Fruit fly (Drosophila melanogaster) ovary, adult (tissue): ENCODE data around the gene Lk.

ENCODE experiments used
- CG17801 ChIP-seq: fragments of 200-800 bp; optimal IDR thresholded peaks from 2 replicates; lab custom pipeline; 2019; ENCODE audit warnings: missing biosample characterization, mild to moderate bottlenecking, missing genetic modification characterization, moderate library complexity; ENCODE audit not compliant: partially characterized antibody

Gene Lk

dm6 chr3L:14560664-14561063 lies at the start of gene Lk:
TSS of gene Lk (minus strand) at chr3L:14560764.
- no peak for TF ChIP-seq CG17801 (GFP tag; lab: Kevin White, UChicago)

- TF ChIP-seq CG17801 (GFP tag; lab: Kevin White, UChicago), result no peak
Measured at dm6 chr3L:14609138-14609729, 48.7 kb upstream of the Lk start.

dm6 chr3L:14607620-14608019 lies 47.1 kb upstream of the Lk start:
- TF ChIP-seq CG17801 (GFP tag; lab: Kevin White, UChicago), result no peak

- TF ChIP-seq CG17801 (GFP tag; lab: Kevin White, UChicago), result no peak
Measured at dm6 chr3L:14605291-14605690, 44.7 kb upstream of the Lk start.

dm6 chr3L:14603160-14603559 lies 42.6 kb upstream of the Lk start:
- no peak for TF ChIP-seq CG17801 (GFP tag; lab: Kevin White, UChicago)

dm6 chr3L:14600570-14600969 lies 40.0 kb upstream of the Lk start:
- TF ChIP-seq CG17801 (GFP tag; lab: Kevin White, UChicago), result no peak

dm6 chr3L:14599503-14599902 lies 38.9 kb upstream of the Lk start, which contains the start of gene HGTX:
TSS of gene HGTX (minus strand) at chr3L:14599540.
- TF ChIP-seq CG17801 (GFP tag; lab: Kevin White, UChicago), result no peak

dm6 chr3L:14592166-14592565 lies 31.6 kb upstream of the Lk start:
- TF ChIP-seq CG17801 (GFP tag; lab: Kevin White, UChicago), result no peak

dm6 chr3L:14590964-14591363 lies 30.4 kb upstream of the Lk start:
- TF ChIP-seq CG17801 (GFP tag; lab: Kevin White, UChicago), result no peak

dm6 chr3L:14583803-14584202 lies 23.2 kb upstream of the Lk start:
- TF ChIP-seq CG17801 (GFP tag; lab: Kevin White, UChicago), result no peak

dm6 chr3L:14582736-14583135 lies 22.2 kb upstream of the Lk start:
- TF ChIP-seq CG17801 (GFP tag; lab: Kevin White, UChicago), result no peak

dm6 chr3L:14580294-14580693 lies 19.7 kb upstream of the Lk start:
- TF ChIP-seq CG17801 (GFP tag; lab: Kevin White, UChicago), result no peak

- no peak for TF ChIP-seq CG17801 (GFP tag; lab: Kevin White, UChicago)
Measured at dm6 chr3L:14578896-14579295, 18.3 kb upstream of the Lk start.

- TF ChIP-seq CG17801 (GFP tag; lab: Kevin White, UChicago), result no peak
Measured at dm6 chr3L:14575974-14576373, 15.4 kb upstream of the Lk start.

- no peak for TF ChIP-seq CG17801 (GFP tag; lab: Kevin White, UChicago)
Measured at dm6 chr3L:14574649-14575048, 14.1 kb upstream of the Lk start.

- no peak for TF ChIP-seq CG17801 (GFP tag; lab: Kevin White, UChicago)
Measured at dm6 chr3L:14569620-14570537, 9.3 kb upstream of the Lk start.
